Fruit fly (Drosophila melanogaster): ENCODE results near the gene CG8010.

DNA sequence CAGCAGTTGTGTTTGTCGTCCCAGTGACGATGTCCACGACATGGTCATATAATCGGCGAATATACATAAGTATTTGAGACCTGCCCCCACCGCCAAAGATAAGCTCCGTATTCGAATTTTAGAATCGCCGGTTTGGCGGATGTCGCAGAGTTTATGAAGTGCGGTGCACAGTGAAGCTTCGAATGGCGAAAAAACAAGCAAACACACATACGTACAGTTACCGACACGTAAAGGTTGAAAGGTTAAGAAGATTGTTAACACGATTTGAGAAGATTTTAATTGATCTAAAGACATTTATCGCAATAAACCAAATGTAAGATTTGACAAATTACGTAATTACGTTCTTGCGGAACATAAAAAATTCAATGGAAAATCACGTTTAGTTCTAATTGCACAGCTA, 41.0 kb upstream of the CG8010 start:
- TF ChIP-seq salr (GFP tag; optimal IDR thresholded peaks at IDR 0.05) (no peak), net (GFP tag; optimal IDR thresholded peaks at IDR 0.05) (no peak), CG32006 (GFP tag; optimal IDR thresholded peaks at IDR 0.05) (no peak), CG6854 (GFP tag; optimal IDR thresholded peaks at IDR 0.05) (no peak), Blimp-1 (GFP tag; optimal IDR thresholded peaks at IDR 0.05) (no peak), Smox (GFP tag; optimal IDR thresholded peaks at IDR 0.05) (no peak), CG8632 (GFP tag; optimal IDR thresholded peaks at IDR 0.05) (no peak), Hr39 (GFP tag; optimal IDR thresholded peaks at IDR 0.05) (no peak), pdm3 (GFP tag; optimal IDR thresholded peaks at IDR 0.05) (no peak), esn (GFP tag; optimal IDR thresholded peaks at IDR 0.05) (no peak), CG3032 (tag; optimal IDR thresholded peaks at IDR 0.05) (no peak), topi (GFP tag; optimal IDR thresholded peaks at IDR 0.05) (no peak), dac (GFP tag; optimal IDR thresholded peaks at IDR 0.05) (no peak), fd85E (GFP tag; optimal IDR thresholded peaks at IDR 0.05) (no peak)

Data from whole organism, prepupa.